Fruit fly (Drosophila melanogaster): ENCODE results near the gene CG3437.

DNA sequence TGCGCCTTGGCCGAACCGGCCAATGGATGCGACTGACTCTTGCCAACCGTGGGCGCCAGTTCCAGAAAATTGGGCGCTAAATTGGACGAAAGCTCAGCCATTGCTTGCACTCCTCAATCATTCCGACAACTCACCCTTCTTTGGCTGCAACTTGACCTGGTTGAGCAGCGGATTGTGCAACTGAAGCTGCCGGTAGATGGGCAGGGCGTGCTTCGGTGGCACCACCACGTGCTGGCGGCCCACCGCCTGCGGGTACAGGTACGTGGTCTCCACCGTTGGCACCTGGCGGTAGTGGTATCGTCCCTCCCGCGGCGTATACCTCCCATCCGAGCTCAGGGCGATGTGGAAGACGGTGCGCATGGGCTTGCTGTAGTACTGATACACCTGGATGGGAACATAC is 33.0 kb upstream of the CG3437 start:
- no peak for TF ChIP-seq CG10321 (GFP tag; IDR thresholded peaks at IDR 0.05)
- TF ChIP-seq MTF-1 (GFP tag; optimal IDR thresholded peaks at IDR 0.05; ENCODE audit: borderline replicate concordance) = no peak
- TF ChIP-seq corto (GFP tag; optimal IDR thresholded peaks at IDR 0.05) = no peak
- TF ChIP-seq CG12744 (GFP tag; optimal IDR thresholded peaks at IDR 0.05) = no peak
- no peak for TF ChIP-seq maf-S (GFP tag; optimal IDR thresholded peaks at IDR 0.05)
- no peak for TF ChIP-seq CG3065 (GFP tag; optimal IDR thresholded peaks at IDR 0.05)
- no peak for TF ChIP-seq CG6175 (GFP tag; IDR thresholded peaks at IDR 0.05)
